Worm (Caenorhabditis elegans): ENCODE data around the gene Y82E9BL.3.

Gene Y82E9BL.3

ce11 chrIII:1349313-1349712 lies 1.3 kb downstream of the Y82E9BL.3 start, which contains the start of gene fbxa-25:
TSS of gene fbxa-25 (minus strand) at chrIII:1349450.
- TF ChIP-seq fos-1 (tag; optimal IDR thresholded peaks at IDR 0.05) (peak; percentile 52), ZK546.5 (tag; optimal IDR thresholded peaks at IDR 0.05) (no peak)

ce11 chrIII:1347539-1347938 lies 3.1 kb downstream of the Y82E9BL.3 start, which contains the start of gene Y82E9BL.5:
TSS of gene Y82E9BL.5 (minus strand) at chrIII:1347639.
- TF ChIP-seq F13H6.1 (tag; optimal IDR thresholded peaks at IDR 0.05) (no peak), alr-1 (tag; optimal IDR thresholded peaks at IDR 0.05) (no peak), aly-2 (tag; optimal IDR thresholded peaks at IDR 0.05) (no peak), lin-13 (GFP tag; optimal IDR thresholded peaks at IDR 0.05) (no peak), skn-1 (tag; optimal IDR thresholded peaks at IDR 0.05) (no peak), ama-1 (optimal IDR thresholded peaks at IDR 0.05) (no peak), nhr-21 (tag; optimal IDR thresholded peaks at IDR 0.05) (no peak), sma-3 (GFP tag; optimal IDR thresholded peaks at IDR 0.05) (no peak), zag-1 (tag; optimal IDR thresholded peaks at IDR 0.05) (no peak), mab-5 (tag; optimal IDR thresholded peaks at IDR 0.05) (no peak), nhr-25 (tag; optimal IDR thresholded peaks at IDR 0.05) (no peak), dmd-4 (tag; optimal IDR thresholded peaks at IDR 0.05) (no peak)

ce11 chrIII:1347003-1347402 lies 3.6 kb downstream of the Y82E9BL.3 start:
- TF ChIP-seq ztf-4 (tag; optimal IDR thresholded peaks at IDR 0.05) (no peak), ceh-16 (tag; optimal IDR thresholded peaks at IDR 0.05) (no peak), lsy-2 (tag; optimal IDR thresholded peaks at IDR 0.05) (no peak), nhr-129 (tag; optimal IDR thresholded peaks at IDR 0.05) (no peak), lin-13 (GFP tag; optimal IDR thresholded peaks at IDR 0.05) (no peak), sem-4 (tag; optimal IDR thresholded peaks at IDR 0.05) (no peak), lin-39 (tag; optimal IDR thresholded peaks at IDR 0.05) (no peak), nhr-237 (tag; optimal IDR thresholded peaks at IDR 0.05) (no peak), F13H6.1 (tag; optimal IDR thresholded peaks at IDR 0.05) (no peak), sma-9 (GFP tag; optimal IDR thresholded peaks at IDR 0.05) (no peak), sma-9 (tag; optimal IDR thresholded peaks at IDR 0.05) (no peak), ama-1 (optimal IDR thresholded peaks at IDR 0.05) (no peak), egl-27 (tag; optimal IDR thresholded peaks at IDR 0.05) (no peak), dmd-4 (tag; optimal IDR thresholded peaks at IDR 0.05) (no peak), nhr-6 (tag; optimal IDR thresholded peaks at IDR 0.05) (no peak), ztf-11 (tag; optimal IDR thresholded peaks at IDR 0.05) (no peak), elt-1 (tag; optimal IDR thresholded peaks at IDR 0.05) (no peak)

ce11 chrIII:1345694-1346093 lies 5.0 kb downstream of the Y82E9BL.3 start, which contains the start of gene Y82E9BL.6:
TSS of gene Y82E9BL.6 (minus strand) at chrIII:1345794.
- TF ChIP-seq sma-3 (GFP tag; optimal IDR thresholded peaks at IDR 0.05) (no peak), fos-1 (tag; optimal IDR thresholded peaks at IDR 0.05) (no peak), blmp-1 (tag; optimal IDR thresholded peaks at IDR 0.05; ENCODE audit: insufficient read depth) (no peak), sem-4 (tag; optimal IDR thresholded peaks at IDR 0.05) (no peak), peb-1 (tag; optimal IDR thresholded peaks at IDR 0.05) (no peak), ztf-11 (tag; optimal IDR thresholded peaks at IDR 0.05) (no peak), ztf-1 (GFP tag; conservative IDR thresholded peaks at IDR 0.05) (no peak), ceh-82 (tag; optimal IDR thresholded peaks at IDR 0.05) (no peak), ama-1 (optimal IDR thresholded peaks at IDR 0.05) (no peak), mab-5 (tag; optimal IDR thresholded peaks at IDR 0.05) (no peak), Y55F3AM.14 (GFP tag; optimal IDR thresholded peaks at IDR 0.05) (no peak), egl-27 (tag; optimal IDR thresholded peaks at IDR 0.05) (no peak)

ce11 chrIII:1342919-1343419 lies 7.7 kb downstream of the Y82E9BL.3 start, which contains the start of gene fbxa-27:
TSS of gene fbxa-27 (plus strand) at chrIII:1342969.
- TF ChIP-seq nhr-11 (tag; optimal IDR thresholded peaks at IDR 0.05) (no peak), nhr-77 (tag; optimal IDR thresholded peaks at IDR 0.05) (no peak), blmp-1 (tag; optimal IDR thresholded peaks at IDR 0.05; ENCODE audit: insufficient read depth) (no peak), F13H6.1 (tag; optimal IDR thresholded peaks at IDR 0.05) (no peak), Y55F3AM.14 (GFP tag; optimal IDR thresholded peaks at IDR 0.05) (no peak), lin-13 (GFP tag; optimal IDR thresholded peaks at IDR 0.05) (no peak), nhr-21 (tag; optimal IDR thresholded peaks at IDR 0.05) (no peak), ama-1 (optimal IDR thresholded peaks at IDR 0.05) (no peak), snpc-4 (tag; optimal IDR thresholded peaks at IDR 0.05) (no peak), unc-55 (GFP tag; optimal IDR thresholded peaks at IDR 0.05) (no peak), elt-3 (tag; optimal IDR thresholded peaks at IDR 0.05) (no peak), sma-9 (GFP tag; optimal IDR thresholded peaks at IDR 0.05) (no peak), sma-9 (tag; optimal IDR thresholded peaks at IDR 0.05) (no peak), nhr-23 (tag; optimal IDR thresholded peaks at IDR 0.05) (no peak), unc-62 (GFP tag; optimal IDR thresholded peaks at IDR 0.05) (no peak), sma-3 (GFP tag; optimal IDR thresholded peaks at IDR 0.05) (no peak)

Data from whole organism, L2 larva.